Fruit fly (Drosophila melanogaster): ENCODE data around the gene CG1812.
A peak's percentile ranks its signal among the peaks of the same experiment; 100 is the strongest.

Gene CG1812

dm6 chrX:20505897-20506296 lies 5.4 kb upstream of the CG1812 start (continued):
- no peak for TF ChIP-seq CG9609 (GFP tag; optimal IDR thresholded peaks at IDR 0.05)
- peak; percentile 45 for TF ChIP-seq Med (GFP tag)
- TF ChIP-seq CG1529 (GFP tag; optimal IDR thresholded peaks at IDR 0.05), result peak; percentile 10
- TF ChIP-seq Sox102F (GFP tag; optimal IDR thresholded peaks at IDR 0.05), result peak; percentile 75
- TF ChIP-seq CG12104 (GFP tag; optimal IDR thresholded peaks at IDR 0.05), result peak; percentile 15
- peak; percentile 4 for TF ChIP-seq CG12391 (tag; optimal IDR thresholded peaks at IDR 0.05)
- TF ChIP-seq onecut (GFP tag; IDR thresholded peaks at IDR 0.05), result no peak
- peak; percentile 69 for TF ChIP-seq Asciz (GFP tag; optimal IDR thresholded peaks at IDR 0.05)
- TF ChIP-seq CG11696 (GFP tag; IDR thresholded peaks at IDR 0.05), result peak; percentile 62; the same call in 1 of the 2 replicates
- peak; percentile 81 for TF ChIP-seq CG17359 (tag; optimal IDR thresholded peaks at IDR 0.05)
- peak; percentile 31 for TF ChIP-seq CG3838 (GFP tag; optimal IDR thresholded peaks at IDR 0.05)
- no peak for TF ChIP-seq CHES-1-like (GFP tag; optimal IDR thresholded peaks at IDR 0.05)
- TF ChIP-seq CG7271 (tag; optimal IDR thresholded peaks at IDR 0.05), result peak; percentile 22
- no peak for TF ChIP-seq CG17385 (GFP tag; optimal IDR thresholded peaks at IDR 0.05)
- peak; percentile 17 for TF ChIP-seq CG15696 (tag; optimal IDR thresholded peaks at IDR 0.05)
- TF ChIP-seq vvl (GFP tag; IDR thresholded peaks at IDR 0.05), result peak; percentile 50; the same call in 1 of the 2 replicates
- peak; percentile 32 for TF ChIP-seq CG12236 (GFP tag; optimal IDR thresholded peaks at IDR 0.05)
- peak; percentile 3 for TF ChIP-seq MTF-1 (GFP tag; optimal IDR thresholded peaks at IDR 0.05; ENCODE audit: borderline replicate concordance)
- TF ChIP-seq so (GFP tag; IDR thresholded peaks at IDR 0.05), result no peak
- peak; percentile 19; the same call in 1 of the 3 replicates for TF ChIP-seq B-H1 (GFP tag; IDR thresholded peaks at IDR 0.05)
- peak; percentile 64 for TF ChIP-seq lab (GFP tag; optimal IDR thresholded peaks at IDR 0.05)
- TF ChIP-seq CG11093 (GFP tag; IDR thresholded peaks at IDR 0.05), result peak; percentile 31; the same call in 1 of the 3 replicates
- peak; percentile 18 for TF ChIP-seq fd96Cb (tag; optimal IDR thresholded peaks at IDR 0.05)
- peak in 1 of 2 experiments; percentile 24 for TF ChIP-seq Hr51 (GFP tag; optimal IDR thresholded peaks at IDR 0.05)

dm6 chrX:20507785-20508184 lies 3.6 kb upstream of the CG1812 start:
- TF ChIP-seq crp (GFP tag; optimal IDR thresholded peaks at IDR 0.05) (no peak), dmrt11E (tag; optimal IDR thresholded peaks at IDR 0.05) (peak; percentile 24), CG10654 (GFP tag; optimal IDR thresholded peaks at IDR 0.05) (no peak), CG5180 (GFP tag; optimal IDR thresholded peaks at IDR 0.05) (no peak), ash1 (GFP tag; optimal IDR thresholded peaks at IDR 0.05) (no peak), bowl (GFP tag; IDR thresholded peaks at IDR 0.05) (no peak), Lhr (GFP tag; optimal IDR thresholded peaks at IDR 0.05) (no peak), Stat92E (GFP tag; optimal IDR thresholded peaks at IDR 0.05) (no peak), Trl (optimal IDR thresholded peaks at IDR 0.05) (no peak), Trl (GFP tag; optimal IDR thresholded peaks at IDR 0.05) (no peak), Rfx (GFP tag; IDR thresholded peaks at IDR 0.05) (peak; percentile 37; the same call in 1 of the 2 replicates), wdn (GFP tag; IDR thresholded peaks at IDR 0.05) (no peak), nau (GFP tag; optimal IDR thresholded peaks at IDR 0.05) (no peak), danr (GFP tag; IDR thresholded peaks at IDR 0.05) (no peak), Mad (GFP tag; optimal IDR thresholded peaks at IDR 0.05) (no peak), CG9215 (GFP tag; IDR thresholded peaks at IDR 0.05) (no peak), CG13775 (GFP tag; optimal IDR thresholded peaks at IDR 0.05) (peak; percentile 5), emc (GFP tag; optimal IDR thresholded peaks at IDR 0.05) (no peak), CG17385 (GFP tag; optimal IDR thresholded peaks at IDR 0.05) (peak; percentile 55), CG4328 (GFP tag; optimal IDR thresholded peaks at IDR 0.05) (no peak), al (GFP tag; IDR thresholded peaks at IDR 0.05) (no peak), tx (GFP tag; optimal IDR thresholded peaks at IDR 0.05) (no peak), Nf-YB (GFP tag; optimal IDR thresholded peaks at IDR 0.05) (no peak), grau (tag; optimal IDR thresholded peaks at IDR 0.05) (peak; percentile 51), Tbp (GFP tag; optimal IDR thresholded peaks at IDR 0.05) (no peak), ara (GFP tag; IDR thresholded peaks at IDR 0.05) (peak; percentile 14; the same call in 1 of the 2 replicates), Six4 (GFP tag; optimal IDR thresholded peaks at IDR 0.05) (peak; percentile 14), CG12299 (tag; optimal IDR thresholded peaks at IDR 0.05) (no peak)
